Worm (Caenorhabditis elegans) whole organism, late embryonic: Measurements from ENCODE around the gene Y34B4A.2.

Experiments
- ama-1 ChIP-seq: fragments of 150-350 bp; optimal IDR thresholded peaks from 2 replicates; lab custom pipeline; 2014
- elt-2 ChIP-seq: sonication (generic microtip); optimal IDR thresholded peaks from 2 replicates; lab custom pipeline; 2016; ENCODE audit warnings: missing genetic modification reagents, missing genetic modification characterization, missing compliant biosample characterization
- ets-4 ChIP-seq: sonication (generic microtip); optimal IDR thresholded peaks from 2 replicates; lab custom pipeline; 2016; ENCODE audit warnings: missing genetic modification characterization, missing compliant biosample characterization
- lim-6 ChIP-seq: sonication (generic microtip); optimal IDR thresholded peaks from 2 replicates; lab custom pipeline; 2016; ENCODE audit warnings: missing genetic modification characterization, missing compliant biosample characterization
- nhr-11 ChIP-seq: fragments of 150-350 bp; optimal IDR thresholded peaks from 2 replicates; lab custom pipeline; 2014; ENCODE audit warnings: missing biosample characterization, missing genetic modification characterization
- pag-3 ChIP-seq: sonication (generic microtip); optimal IDR thresholded peaks from 2 replicates; lab custom pipeline; 2016; ENCODE audit warnings: missing compliant biosample characterization, missing genetic modification characterization, borderline replicate concordance
- unc-3 ChIP-seq, 2 experiments: fragments of 200-800 bp in 1 of 2; sonication (Bioruptor generic) in 1 of 2; sonication (generic microtip) in 1 of 2; conservative IDR thresholded peaks in 1 of 2; optimal IDR thresholded peaks in 1 of 2; 2 replicates each; pipeline versions ENCODE4 v1.3.6 to Lab custom; 2016 to 2022; ENCODE audit warnings: missing compliant biosample characterization in 2 of 2, missing genetic modification characterization in 2 of 2, missing genetic modification reagents in 1 of 2

DNA sequence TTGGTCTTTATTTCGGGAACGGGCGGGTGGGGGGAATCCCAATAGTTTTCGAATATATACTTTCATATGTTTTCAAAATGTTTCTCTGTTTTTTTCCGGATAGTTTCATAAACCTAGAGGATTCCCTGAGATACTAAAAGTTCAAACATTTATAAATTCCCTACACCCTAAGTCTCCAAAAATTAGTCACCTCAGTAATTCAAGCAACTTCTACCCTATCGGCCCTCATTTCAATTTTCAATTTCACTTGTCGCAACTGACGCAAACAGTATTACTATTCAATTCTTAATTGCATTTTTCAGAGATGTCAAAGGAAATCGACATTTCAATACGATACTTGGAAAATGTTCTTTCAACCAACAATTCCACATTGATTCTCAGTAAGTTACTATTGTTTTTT lies 15.3 kb upstream of the Y34B4A.2 start, which contains the start of gene Y34B4A.4:
- TF ChIP-seq ets-4 (tag; lab: Kevin White, UChicago) (no peak), ama-1 (lab: Kevin White, UChicago) (no peak), nhr-11 (no peak), lim-6 (tag; lab: Kevin White, UChicago) (no peak), elt-2 (tag; lab: Kevin White, UChicago) (no peak), pag-3 (tag; lab: Kevin White, UChicago) (no peak), unc-3 (GFP tag; conservative IDR thresholded peaks at IDR 0.05; lab: Robert Waterston, UW) (no peak), unc-3 (tag; optimal IDR thresholded peaks at IDR 0.05; lab: Kevin White, UChicago) (no peak)
